Fruit fly (Drosophila melanogaster): Measurements from ENCODE around the gene Ugt316A1.
A peak's percentile ranks its signal among the peaks of the same experiment; 100 is the strongest.

The Ugt316A1 gene

dm6 chr3L:19085688-19086363 lies 23.2 kb upstream of the Ugt316A1 start:
- TF ChIP-seq h (GFP tag; optimal IDR thresholded peaks at IDR 0.05) (peak; percentile 26), Dfd (GFP tag; optimal IDR thresholded peaks at IDR 0.05) (no peak), Hr83 (GFP tag; optimal IDR thresholded peaks at IDR 0.05; ENCODE audit: poor library complexity, severe bottlenecking) (no peak), Dif (GFP tag; optimal IDR thresholded peaks at IDR 0.05; ENCODE audit: partially characterized antibody) (no peak), Abd-B (GFP tag; optimal IDR thresholded peaks at IDR 0.05) (no peak), tai (GFP tag; optimal IDR thresholded peaks at IDR 0.05) (peak; percentile 53), foxo (GFP tag; optimal IDR thresholded peaks at IDR 0.05) (no peak), sage (GFP tag; optimal IDR thresholded peaks at IDR 0.05) (no peak), OdsH (GFP tag; optimal IDR thresholded peaks at IDR 0.05) (peak; percentile 4), ey (GFP tag; optimal IDR thresholded peaks at IDR 0.05) (no peak), psq (GFP tag; optimal IDR thresholded peaks at IDR 0.05) (peak; percentile 67), br (GFP tag; optimal IDR thresholded peaks at IDR 0.05) (peak; percentile 13), CG32264 (GFP tag; optimal IDR thresholded peaks at IDR 0.05) (no peak), Hr78 (GFP tag; optimal IDR thresholded peaks at IDR 0.05) (no peak), Mio (GFP tag; optimal IDR thresholded peaks at IDR 0.05) (no peak), jim (GFP tag; optimal IDR thresholded peaks at IDR 0.05) (no peak), Vsx2 (GFP tag; optimal IDR thresholded peaks at IDR 0.05; ENCODE audit: partially characterized antibody) (no peak)

- TF ChIP-seq HLH106 (tag; optimal IDR thresholded peaks at IDR 0.05) (no peak), Dfd (GFP tag; optimal IDR thresholded peaks at IDR 0.05) (no peak), Myc (optimal IDR thresholded peaks at IDR 0.05) (no peak), foxo (GFP tag; optimal IDR thresholded peaks at IDR 0.05) (no peak), CrebA (GFP tag; optimal IDR thresholded peaks at IDR 0.05; ENCODE audit: borderline replicate concordance) (no peak), dl (GFP tag; optimal IDR thresholded peaks at IDR 0.05; ENCODE audit: insufficient read depth in 1 of 2, partially characterized antibody in 2 of 2) (no peak), pan (optimal IDR thresholded peaks at IDR 0.05) (no peak), CG9705 (GFP tag; optimal IDR thresholded peaks at IDR 0.05) (no peak), jim (GFP tag; optimal IDR thresholded peaks at IDR 0.05) (no peak), Hr78 (GFP tag; optimal IDR thresholded peaks at IDR 0.05) (no peak), brk (GFP tag; optimal IDR thresholded peaks at IDR 0.05) (no peak), usp (GFP tag; optimal IDR thresholded peaks at IDR 0.05) (no peak), lola (GFP tag; optimal IDR thresholded peaks at IDR 0.05) (no peak), Rel (GFP tag; optimal IDR thresholded peaks at IDR 0.05) (no peak), Rel (tag; optimal IDR thresholded peaks at IDR 0.05) (no peak), Abd-B (GFP tag; optimal IDR thresholded peaks at IDR 0.05) (no peak)
Observed at dm6 chr3L:19083126-19083525, 20.5 kb upstream of the Ugt316A1 start.

- TF ChIP-seq CG9705 (GFP tag; optimal IDR thresholded peaks at IDR 0.05) (no peak), dl (GFP tag; optimal IDR thresholded peaks at IDR 0.05; ENCODE audit: insufficient read depth in 1 of 2, partially characterized antibody in 2 of 2) (peak; percentile 16 to 56), sv (GFP tag; optimal IDR thresholded peaks at IDR 0.05) (no peak), CG32264 (GFP tag; optimal IDR thresholded peaks at IDR 0.05) (no peak), dsf (GFP tag; optimal IDR thresholded peaks at IDR 0.05; ENCODE audit: borderline replicate concordance) (no peak), Hnf4 (GFP tag; optimal IDR thresholded peaks at IDR 0.05) (no peak), lola (GFP tag; optimal IDR thresholded peaks at IDR 0.05) (no peak), Mio (GFP tag; optimal IDR thresholded peaks at IDR 0.05) (no peak), Dif (GFP tag; optimal IDR thresholded peaks at IDR 0.05; ENCODE audit: partially characterized antibody) (peak; percentile 70), Jra (GFP tag; optimal IDR thresholded peaks at IDR 0.05) (no peak), woc (GFP tag; optimal IDR thresholded peaks at IDR 0.05) (no peak), rgr (GFP tag; optimal IDR thresholded peaks at IDR 0.05) (no peak), h (GFP tag; optimal IDR thresholded peaks at IDR 0.05) (no peak), brk (GFP tag; optimal IDR thresholded peaks at IDR 0.05) (no peak), HLH106 (tag; optimal IDR thresholded peaks at IDR 0.05) (no peak), Dfd (GFP tag; optimal IDR thresholded peaks at IDR 0.05) (no peak), Abd-B (GFP tag; optimal IDR thresholded peaks at IDR 0.05) (no peak), psq (GFP tag; optimal IDR thresholded peaks at IDR 0.05) (peak; percentile 72)
Observed at dm6 chr3L:19080926-19081700, 18.5 kb upstream of the Ugt316A1 start.
